Worm (Caenorhabditis elegans) whole organism, midembryonic: ENCODE measurements around the gene ceh-19.

Experiments used
- T22C8.4 ChIP-seq: fragments of 200-800 bp; sonication (Bioruptor generic); IDR thresholded peaks from 2 replicates; pipeline ENCODE4 v1.3.6; 2022; ENCODE audit warnings: missing genetic modification characterization, missing compliant biosample characterization
- cog-1 ChIP-seq: sonication (generic microtip); optimal IDR thresholded peaks from 2 replicates; lab custom pipeline; 2016; ENCODE audit warnings: missing genetic modification characterization, missing compliant biosample characterization
- flt-1 ChIP-seq: fragments of 200-800 bp; sonication (Bioruptor generic); IDR thresholded peaks from 2 replicates; pipeline ENCODE4 v1.3.6; 2022; ENCODE audit warnings: missing genetic modification characterization, missing compliant biosample characterization
- klf-2 ChIP-seq: fragments of 200-800 bp; sonication (Bioruptor generic); conservative IDR thresholded peaks from 2 replicates; pipeline ENCODE4 v1.3.6; 2022; ENCODE audit warnings: missing genetic modification reagents, missing genetic modification characterization, missing compliant biosample characterization
- med-1 ChIP-seq: sonication (generic microtip); optimal IDR thresholded peaks from 2 replicates; lab custom pipeline; 2017; ENCODE audit warnings: missing genetic modification characterization, mild to moderate bottlenecking, missing compliant biosample characterization, antibody characterized with exemption, missing genetic modification reagents; ENCODE audit not compliant: insufficient read depth
- ref-1 ChIP-seq: fragments of 200-800 bp; sonication (Bioruptor generic); conservative IDR thresholded peaks from 2 replicates; pipeline ENCODE4 v1.3.6; 2022; ENCODE audit warnings: missing genetic modification reagents, missing genetic modification characterization, missing compliant biosample characterization
- tab-1 ChIP-seq: fragments of 200-800 bp; sonication (Bioruptor generic); IDR thresholded peaks from 2 replicates; pipeline ENCODE4 v1.3.6; 2022; ENCODE audit warnings: missing genetic modification characterization, missing compliant biosample characterization
- ztf-23 ChIP-seq: fragments of 200-800 bp; sonication (Bioruptor generic); IDR thresholded peaks from 2 replicates; pipeline ENCODE4 v1.3.6; 2022; ENCODE audit warnings: missing genetic modification reagents, missing genetic modification characterization, missing compliant biosample characterization
- ztf-29 ChIP-seq: fragments of 200-800 bp; sonication (Bioruptor generic); IDR thresholded peaks from 2 replicates; pipeline ENCODE4 v1.3.6; 2022; ENCODE audit warnings: missing genetic modification reagents, missing genetic modification characterization, missing compliant biosample characterization

Gene ceh-19

ce11 chrIV:7927218-7927617 lies 28.5 kb downstream of the ceh-19 start, which contains the start of gene C49H3.12:
Gene C49H3.12, minus strand, starts transcription at chrIV:7927318.
- TF ChIP-seq tab-1 (GFP tag; lab: Robert Waterston, UW) (no peak), klf-2 (GFP tag; lab: Robert Waterston, UW) (no peak), cog-1 (no peak), T22C8.4 (GFP tag; lab: Robert Waterston, UW) (no peak), ztf-29 (GFP tag; lab: Robert Waterston, UW) (no peak), ref-1 (GFP tag; lab: Robert Waterston, UW) (no peak), flt-1 (GFP tag; lab: Robert Waterston, UW) (no peak), ztf-23 (GFP tag; lab: Robert Waterston, UW) (no peak)

ce11 chrIV:7926102-7926840 lies 29.5 kb downstream of the ceh-19 start, which contains the start of gene rps-2:
Gene rps-2, minus strand, starts transcription at chrIV:7926391.
- TF ChIP-seq cog-1: no peak
- TF ChIP-seq ztf-23 (GFP tag; lab: Robert Waterston, UW): no peak
- no peak for TF ChIP-seq ztf-29 (GFP tag; lab: Robert Waterston, UW)
- no peak for TF ChIP-seq T22C8.4 (GFP tag; lab: Robert Waterston, UW)
- no peak for TF ChIP-seq tab-1 (GFP tag; lab: Robert Waterston, UW)
- no peak for TF ChIP-seq ref-1 (GFP tag; lab: Robert Waterston, UW)
- TF ChIP-seq klf-2 (GFP tag; lab: Robert Waterston, UW): no peak
- no peak for TF ChIP-seq flt-1 (GFP tag; lab: Robert Waterston, UW)
- TF ChIP-seq med-1 (GFP tag; lab: Kevin White, UChicago): no peak

ce11 chrIV:7924975-7925828 lies 30.5 kb downstream of the ceh-19 start:
- no peak for TF ChIP-seq med-1 (GFP tag; lab: Kevin White, UChicago)
- no peak for TF ChIP-seq ztf-29 (GFP tag; lab: Robert Waterston, UW)
- no peak for TF ChIP-seq cog-1
- TF ChIP-seq tab-1 (GFP tag; lab: Robert Waterston, UW): no peak
- TF ChIP-seq ztf-23 (GFP tag; lab: Robert Waterston, UW): no peak
- TF ChIP-seq T22C8.4 (GFP tag; lab: Robert Waterston, UW): no peak
- TF ChIP-seq ref-1 (GFP tag; lab: Robert Waterston, UW): no peak
- TF ChIP-seq klf-2 (GFP tag; lab: Robert Waterston, UW): no peak
- TF ChIP-seq flt-1 (GFP tag; lab: Robert Waterston, UW): no peak

- no peak for TF ChIP-seq flt-1 (GFP tag; lab: Robert Waterston, UW)
- no peak for TF ChIP-seq ref-1 (GFP tag; lab: Robert Waterston, UW)
- TF ChIP-seq med-1 (GFP tag; lab: Kevin White, UChicago): no peak
- TF ChIP-seq klf-2 (GFP tag; lab: Robert Waterston, UW): no peak
- no peak for TF ChIP-seq ztf-29 (GFP tag; lab: Robert Waterston, UW)
- TF ChIP-seq cog-1: no peak
- no peak for TF ChIP-seq ztf-23 (GFP tag; lab: Robert Waterston, UW)
- no peak for TF ChIP-seq T22C8.4 (GFP tag; lab: Robert Waterston, UW)
- TF ChIP-seq tab-1 (GFP tag; lab: Robert Waterston, UW): no peak
These were observed 31.7 kb downstream of the ceh-19 start, which contains the start of the genes xpo-3 and C49H3.3 for ce11 chrIV:7923982-7924480. Gene xpo-3, minus strand, starts transcription at chrIV:7924032. Gene C49H3.3, plus strand, starts transcription at chrIV:7924350.

- TF ChIP-seq klf-2 (GFP tag; lab: Robert Waterston, UW) (no peak), tab-1 (GFP tag; lab: Robert Waterston, UW) (no peak), flt-1 (GFP tag; lab: Robert Waterston, UW) (no peak), ztf-23 (GFP tag; lab: Robert Waterston, UW) (no peak), ref-1 (GFP tag; lab: Robert Waterston, UW) (no peak), ztf-29 (GFP tag; lab: Robert Waterston, UW) (no peak), med-1 (GFP tag; lab: Kevin White, UChicago) (no peak), T22C8.4 (GFP tag; lab: Robert Waterston, UW) (no peak), cog-1 (no peak)
These were observed 35.6 kb downstream of the ceh-19 start, which contains the start of gene C49H3.16 for ce11 chrIV:7920126-7920525. Gene C49H3.16, plus strand, starts transcription at chrIV:7920426.

ce11 chrIV:7917881-7918280 lies 37.9 kb downstream of the ceh-19 start:
- no peak for TF ChIP-seq ztf-23 (GFP tag; lab: Robert Waterston, UW)
- TF ChIP-seq klf-2 (GFP tag; lab: Robert Waterston, UW): no peak
- TF ChIP-seq T22C8.4 (GFP tag; lab: Robert Waterston, UW): no peak
- no peak for TF ChIP-seq cog-1
- no peak for TF ChIP-seq flt-1 (GFP tag; lab: Robert Waterston, UW)
- no peak for TF ChIP-seq ref-1 (GFP tag; lab: Robert Waterston, UW)
- no peak for TF ChIP-seq ztf-29 (GFP tag; lab: Robert Waterston, UW)
- TF ChIP-seq med-1 (GFP tag; lab: Kevin White, UChicago): no peak
- TF ChIP-seq tab-1 (GFP tag; lab: Robert Waterston, UW): no peak

ce11 chrIV:7916907-7917306 lies 38.8 kb downstream of the ceh-19 start:
- no peak for TF ChIP-seq klf-2 (GFP tag; lab: Robert Waterston, UW)
- TF ChIP-seq med-1 (GFP tag; lab: Kevin White, UChicago): no peak
- TF ChIP-seq cog-1: no peak
- no peak for TF ChIP-seq ztf-23 (GFP tag; lab: Robert Waterston, UW)
- no peak for TF ChIP-seq tab-1 (GFP tag; lab: Robert Waterston, UW)
- TF ChIP-seq T22C8.4 (GFP tag; lab: Robert Waterston, UW): no peak
- no peak for TF ChIP-seq flt-1 (GFP tag; lab: Robert Waterston, UW)
- TF ChIP-seq ztf-29 (GFP tag; lab: Robert Waterston, UW): no peak
- no peak for TF ChIP-seq ref-1 (GFP tag; lab: Robert Waterston, UW)

- no peak for TF ChIP-seq ztf-23 (GFP tag; lab: Robert Waterston, UW)
- TF ChIP-seq T22C8.4 (GFP tag; lab: Robert Waterston, UW): no peak
- TF ChIP-seq ref-1 (GFP tag; lab: Robert Waterston, UW): no peak
- no peak for TF ChIP-seq flt-1 (GFP tag; lab: Robert Waterston, UW)
- no peak for TF ChIP-seq ztf-29 (GFP tag; lab: Robert Waterston, UW)
- no peak for TF ChIP-seq cog-1
- no peak for TF ChIP-seq med-1 (GFP tag; lab: Kevin White, UChicago)
- no peak for TF ChIP-seq tab-1 (GFP tag; lab: Robert Waterston, UW)
- TF ChIP-seq klf-2 (GFP tag; lab: Robert Waterston, UW): no peak
These were observed 40.8 kb downstream of the ceh-19 start, which contains the start of gene C49H3.4 for ce11 chrIV:7914991-7915390. Gene C49H3.4, plus strand, starts transcription at chrIV:7915291.
